Fruit fly (Drosophila melanogaster) whole organism, wandering third instar larva: Measurements from ENCODE around the gene Wdr62.

Source experiments
- Abd-B ChIP-seq: fragments of >200 bp; optimal IDR thresholded peaks from 2 replicates; lab custom pipeline; 2017; ENCODE audit warnings: missing biosample characterization, missing genetic modification characterization
- CG32264 ChIP-seq: fragments of 200-800 bp; sonication (Bioruptor generic); optimal IDR thresholded peaks from 2 replicates; lab custom pipeline; 2016; ENCODE audit warnings: missing biosample characterization, missing genetic modification characterization
- Dfd ChIP-seq: fragments of >200 bp; optimal IDR thresholded peaks from 2 replicates; lab custom pipeline; 2017; ENCODE audit warnings: missing biosample characterization, missing genetic modification characterization
- Dif ChIP-seq: fragments of 200-275, 200-300 bp; sonication (Bioruptor generic); optimal IDR thresholded peaks from 2 replicates; lab custom pipeline; 2018; ENCODE audit warnings: missing biosample characterization, missing genetic modification characterization; ENCODE audit not compliant: partially characterized antibody
- GATAd ChIP-seq: sonication (Bioruptor generic); optimal IDR thresholded peaks from 2 replicates; lab custom pipeline; 2016; ENCODE audit warnings: missing biosample characterization, missing genetic modification characterization
- HLH106 ChIP-seq: fragments of 200-800 bp; optimal IDR thresholded peaks from 3 replicates; lab custom pipeline; 2019; ENCODE audit warnings: missing biosample characterization, mild to moderate bottlenecking, missing genetic modification characterization, moderate library complexity
- Hnf4 ChIP-seq: fragments of 200-800 bp; sonication (Bioruptor generic); optimal IDR thresholded peaks from 2 replicates; lab custom pipeline; 2016; ENCODE audit warnings: missing biosample characterization, mild to moderate bottlenecking, missing genetic modification characterization
- Hr83 ChIP-seq: fragments of 200-300 bp; sonication (Bioruptor generic); optimal IDR thresholded peaks from 2 replicates; lab custom pipeline; 2016; ENCODE audit warnings: missing biosample characterization, mild to moderate bottlenecking, missing genetic modification characterization, moderate library complexity; ENCODE audit not compliant: poor library complexity, severe bottlenecking
- Mio ChIP-seq: sonication (Bioruptor generic); optimal IDR thresholded peaks from 2 replicates; lab custom pipeline; 2016; ENCODE audit warnings: missing biosample characterization, missing genetic modification characterization
- Myc ChIP-seq: fragments of >200 bp; optimal IDR thresholded peaks from 2 replicates; lab custom pipeline; 2017
- N ChIP-seq: fragments of >200 bp; optimal IDR thresholded peaks from 2 replicates; lab custom pipeline; 2018; ENCODE audit warnings: missing biosample characterization, missing external identifiers, missing genetic modification characterization
- OdsH ChIP-seq: fragments of 200-800 bp; sonication (Bioruptor generic); optimal IDR thresholded peaks from 2 replicates; lab custom pipeline; 2016; ENCODE audit warnings: missing biosample characterization, mild to moderate bottlenecking, missing genetic modification characterization
- Rel ChIP-seq, 2 experiments: fragments of 200-800 bp; sonication (Bioruptor generic) in 1 of 2; optimal IDR thresholded peaks; 2 replicates in 1 of 2; 3 replicates in 1 of 2; lab custom pipeline; 2016 to 2019; ENCODE audit warnings: mild to moderate bottlenecking in 2 of 2, missing biosample characterization in 2 of 2, missing genetic modification characterization in 2 of 2, moderate library complexity in 1 of 2
- Sp1 ChIP-seq: fragments of 200-800 bp; sonication (Bioruptor generic); optimal IDR thresholded peaks from 3 replicates; lab custom pipeline; 2019; ENCODE audit warnings: missing biosample characterization, mild to moderate bottlenecking, missing genetic modification characterization, moderate library complexity
- Vsx2 ChIP-seq: fragments of 200-300, 225-300 bp; sonication (Bioruptor generic); optimal IDR thresholded peaks from 2 replicates; lab custom pipeline; 2018; ENCODE audit warnings: missing biosample characterization, missing genetic modification characterization; ENCODE audit not compliant: partially characterized antibody
- br ChIP-seq: fragments of 200-800 bp; sonication (Bioruptor generic); optimal IDR thresholded peaks from 2 replicates; lab custom pipeline; 2016; ENCODE audit warnings: missing biosample characterization, missing genetic modification characterization
- brk ChIP-seq: fragments of 200-800 bp; sonication (Bioruptor generic); optimal IDR thresholded peaks from 2 replicates; lab custom pipeline; 2016; ENCODE audit warnings: missing biosample characterization, mild to moderate bottlenecking, missing genetic modification characterization
- dmrt93B ChIP-seq: fragments of 200-800 bp; sonication (Bioruptor generic); optimal IDR thresholded peaks from 2 replicates; lab custom pipeline; 2018; ENCODE audit warnings: missing biosample characterization, mild to moderate bottlenecking, missing genetic modification characterization
- dsf ChIP-seq: sonication (Bioruptor generic); optimal IDR thresholded peaks from 2 replicates; lab custom pipeline; 2016; ENCODE audit warnings: missing biosample characterization, missing genetic modification characterization, borderline replicate concordance
- ey ChIP-seq: fragments of 200-800 bp; sonication (Bioruptor generic); optimal IDR thresholded peaks from 2 replicates; lab custom pipeline; 2016; ENCODE audit warnings: missing biosample characterization, missing genetic modification characterization
- foxo ChIP-seq, 2 experiments: fragments of 200-800 bp; sonication (Bioruptor generic); optimal IDR thresholded peaks; 2 replicates in 1 of 2; 3 replicates in 1 of 2; lab custom pipeline; 2016 to 2017; ENCODE audit warnings: missing biosample characterization in 2 of 2, missing genetic modification characterization in 2 of 2
- fru ChIP-seq: fragments of 200-800 bp; sonication (Bioruptor generic); optimal IDR thresholded peaks from 3 replicates; lab custom pipeline; 2016; ENCODE audit warnings: missing biosample characterization, mild to moderate bottlenecking, missing genetic modification characterization
- h ChIP-seq: fragments of 200-800 bp; sonication (Bioruptor generic); optimal IDR thresholded peaks from 3 replicates; lab custom pipeline; 2016; ENCODE audit warnings: missing biosample characterization, mild to moderate bottlenecking, missing genetic modification characterization
- jim ChIP-seq: fragments of 175-275, 200-325 bp; sonication (Bioruptor generic); optimal IDR thresholded peaks from 2 replicates; lab custom pipeline; 2016; ENCODE audit warnings: missing biosample characterization, mild to moderate bottlenecking, missing genetic modification characterization
- lola ChIP-seq: fragments of >200 bp; optimal IDR thresholded peaks from 2 replicates; lab custom pipeline; 2017; ENCODE audit warnings: missing biosample characterization, missing genetic modification characterization
- pan ChIP-seq: fragments of >200 bp; optimal IDR thresholded peaks from 2 replicates; lab custom pipeline; 2017
- sage ChIP-seq: fragments of 200-800 bp; sonication (Bioruptor generic); optimal IDR thresholded peaks from 2 replicates; lab custom pipeline; 2016; ENCODE audit warnings: missing biosample characterization, mild to moderate bottlenecking, missing genetic modification characterization
- sv ChIP-seq: fragments of 200-800 bp; sonication (Bioruptor generic); optimal IDR thresholded peaks from 3 replicates; lab custom pipeline; 2016; ENCODE audit warnings: missing biosample characterization, missing genetic modification characterization
- tai ChIP-seq: sonication (Bioruptor generic); optimal IDR thresholded peaks from 2 replicates; lab custom pipeline; 2016; ENCODE audit warnings: missing biosample characterization, missing genetic modification characterization
- usp ChIP-seq: fragments of >200 bp; optimal IDR thresholded peaks from 2 replicates; lab custom pipeline; 2017; ENCODE audit warnings: missing biosample characterization, missing genetic modification characterization
- woc ChIP-seq: sonication (Bioruptor generic); optimal IDR thresholded peaks from 2 replicates; lab custom pipeline; 2016; ENCODE audit warnings: missing biosample characterization, mild to moderate bottlenecking, missing genetic modification characterization

Gene Wdr62

DNA sequence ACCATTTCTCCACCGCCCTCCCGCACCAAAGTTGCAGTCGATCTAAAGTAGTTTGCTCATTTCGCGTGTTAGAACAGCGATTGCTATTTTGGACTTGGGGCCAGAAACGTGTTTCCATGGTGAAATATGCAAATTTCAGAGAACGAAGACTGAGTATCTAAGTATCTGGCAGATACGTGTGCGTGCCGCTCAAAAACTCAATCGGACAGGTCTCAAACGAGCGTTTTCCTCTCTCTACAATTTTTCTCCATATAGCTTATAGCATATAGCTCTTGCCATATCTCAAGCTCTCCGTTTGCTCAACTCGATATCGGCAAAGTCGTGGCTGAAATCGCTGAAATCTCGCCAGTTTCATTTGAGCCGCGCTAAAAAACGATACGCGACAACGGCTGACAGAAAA, 43.0 kb downstream of the Wdr62 start:
- no peak for TF ChIP-seq CG32264
- no peak for TF ChIP-seq woc
- TF ChIP-seq pan = no peak
- no peak for TF ChIP-seq Hnf4 (GFP tag; lab: Kevin White, UChicago)
- no peak for TF ChIP-seq brk
- TF ChIP-seq Dfd (GFP tag; lab: Kevin White, UChicago) = no peak
- TF ChIP-seq h (GFP tag; lab: Kevin White, UChicago) = no peak
- TF ChIP-seq N (GFP tag; lab: Kevin White, UChicago) = no peak
- no peak for TF ChIP-seq jim (GFP tag; lab: Kevin White, UChicago)
- TF ChIP-seq OdsH (GFP tag; lab: Kevin White, UChicago) = no peak
- no peak for TF ChIP-seq foxo (GFP tag; optimal IDR thresholded peaks at IDR 0.05; lab: Kevin White, UChicago)
- TF ChIP-seq sv = no peak
- TF ChIP-seq ey = no peak
- no peak for TF ChIP-seq fru (GFP tag; lab: Kevin White, UChicago)
- no peak for TF ChIP-seq usp (GFP tag; lab: Kevin White, UChicago)
- no peak for TF ChIP-seq Hr83 (GFP tag; lab: Kevin White, UChicago)
- TF ChIP-seq HLH106 (tag; lab: Kevin White, UChicago) = no peak
- no peak for TF ChIP-seq sage
- no peak for TF ChIP-seq tai (GFP tag; lab: Kevin White, UChicago)

DNA sequence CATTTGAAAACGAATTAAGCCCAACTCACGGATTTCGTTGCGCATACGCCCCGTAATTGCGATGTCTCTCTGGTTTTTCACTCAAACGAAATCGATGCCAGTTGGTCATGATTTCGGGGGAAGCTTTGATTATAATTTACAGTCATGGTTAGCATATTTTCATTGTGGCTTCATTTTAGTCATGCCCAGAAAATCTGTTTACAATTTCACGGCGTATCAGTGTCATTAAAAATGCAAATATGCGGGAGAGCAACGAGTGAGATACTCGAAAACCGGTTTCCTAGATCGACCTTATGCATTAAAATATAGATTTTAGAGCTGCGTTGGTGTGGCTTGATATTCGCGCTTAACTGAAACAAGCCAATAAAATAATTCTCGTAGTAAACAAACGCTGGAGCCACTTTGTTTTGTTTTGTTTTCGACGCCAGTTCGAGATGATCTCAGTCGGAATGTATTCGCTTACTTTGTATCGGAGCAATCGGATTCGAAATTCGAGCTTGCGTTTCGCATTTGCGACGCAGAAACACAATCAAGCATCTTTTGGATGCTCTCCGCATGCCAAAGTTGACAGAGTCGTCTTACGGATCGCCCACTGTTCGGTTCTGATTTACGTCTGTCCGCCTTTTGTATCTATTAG, 46.3 kb downstream of the Wdr62 start:
- TF ChIP-seq lola (GFP tag; lab: Kevin White, UChicago) (no peak), brk (no peak), Vsx2 (GFP tag; lab: Kevin White, UChicago) (no peak), Abd-B (GFP tag; lab: Kevin White, UChicago) (no peak), foxo (GFP tag; optimal IDR thresholded peaks at IDR 0.05; lab: Kevin White, UChicago) (no peak), N (GFP tag; lab: Kevin White, UChicago) (no peak), fru (GFP tag; lab: Kevin White, UChicago) (no peak), dsf (GFP tag; lab: Kevin White, UChicago) (no peak), tai (GFP tag; lab: Kevin White, UChicago) (no peak), pan (no peak), Hr83 (GFP tag; lab: Kevin White, UChicago) (no peak), Rel (GFP tag; optimal IDR thresholded peaks at IDR 0.05; lab: Kevin White, UChicago) (no peak), Rel (tag; optimal IDR thresholded peaks at IDR 0.05; lab: Kevin White, UChicago) (no peak), Sp1 (GFP tag; lab: Kevin White, UChicago) (no peak), OdsH (GFP tag; lab: Kevin White, UChicago) (no peak), sage (no peak), dmrt93B (GFP tag; lab: Kevin White, UChicago) (no peak), Dfd (GFP tag; lab: Kevin White, UChicago) (no peak)

DNA sequence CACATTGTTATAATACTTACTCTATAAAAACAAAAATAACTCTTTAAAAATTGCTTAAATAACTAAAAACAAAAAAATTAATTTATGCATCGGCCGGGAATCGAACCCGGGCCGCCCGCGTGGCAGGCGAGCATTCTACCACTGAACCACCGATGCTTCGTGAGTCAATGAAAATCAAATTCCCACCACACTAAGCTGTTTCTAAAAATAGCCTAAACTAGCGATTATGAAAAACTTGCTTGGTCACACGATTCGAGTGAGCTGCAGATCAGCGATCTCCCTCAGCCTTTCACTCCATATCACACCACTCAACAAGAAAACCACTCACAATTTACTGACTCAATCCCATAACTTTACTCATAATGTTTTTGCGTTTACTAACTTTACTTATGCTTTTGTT, 53.6 kb downstream of the Wdr62 start:
- TF ChIP-seq CG32264 (no peak), Mio (GFP tag; lab: Kevin White, UChicago) (no peak), GATAd (GFP tag; lab: Kevin White, UChicago) (no peak), jim (GFP tag; lab: Kevin White, UChicago) (no peak), br (GFP tag; lab: Kevin White, UChicago) (no peak), Abd-B (GFP tag; lab: Kevin White, UChicago) (no peak), Dif (GFP tag; lab: Kevin White, UChicago) (no peak), usp (GFP tag; lab: Kevin White, UChicago) (no peak), N (GFP tag; lab: Kevin White, UChicago) (no peak)

- TF ChIP-seq h (GFP tag; lab: Kevin White, UChicago) (peak; percentile 11), Myc (lab: Kevin White, UChicago) (no peak), Hr83 (GFP tag; lab: Kevin White, UChicago) (peak; percentile 34), dmrt93B (GFP tag; lab: Kevin White, UChicago) (no peak)
Measured at dm6 chr2L:1944473-1945110, 60.2 kb downstream of the Wdr62 start.
